Worm (Caenorhabditis elegans) whole organism, young adult: Measurements from ENCODE around the gene cyp-13B2.

Experiments
- egl-44 ChIP-seq: fragments of 200-800 bp; sonication (Bioruptor generic); IDR thresholded peaks from 2 replicates; pipeline ENCODE4 v1.3.6; 2022; ENCODE audit warnings: missing genetic modification reagents, missing genetic modification characterization, missing compliant biosample characterization
- madf-8 ChIP-seq: fragments of 200-800 bp; sonication (Bioruptor generic); conservative IDR thresholded peaks from 2 replicates; pipeline ENCODE4 v1.3.6; 2022; ENCODE audit warnings: missing genetic modification reagents, missing genetic modification characterization, missing compliant biosample characterization
- nhr-80 ChIP-seq: sonication (generic microtip); optimal IDR thresholded peaks from 2 replicates; lab custom pipeline; 2016; ENCODE audit warnings: missing genetic modification characterization, missing compliant biosample characterization

- TF ChIP-seq nhr-80 (tag; lab: Kevin White, UChicago) (no peak), madf-8 (GFP tag; lab: Robert Waterston, UW) (no peak), egl-44 (no peak)
Measured at ce11 chrX:14185631-14186030, 39.7 kb upstream of the cyp-13B2 start.
